Fruit fly (Drosophila melanogaster) whole organism, adult: Measurements from ENCODE around the gene CG42709.
A peak's percentile ranks its signal among the peaks of the same experiment; 100 is the strongest.

Experiments used
- CG12768 ChIP-seq: fragments of 200-800 bp; sonication (Bioruptor generic); optimal IDR thresholded peaks from 2 replicates; lab custom pipeline; 2017; ENCODE audit warnings: missing biosample characterization, missing genetic modification characterization, mild to moderate bottlenecking, moderate library complexity, missing genetic modification reagents
- CG14711 ChIP-seq: fragments of 200-800 bp; sonication (Bioruptor generic); optimal IDR thresholded peaks from 2 replicates; lab custom pipeline; 2018; ENCODE audit warnings: missing biosample characterization, mild to moderate bottlenecking, missing genetic modification characterization, moderate library complexity
- CG1620 ChIP-seq: fragments of 200-800 bp; sonication (Bioruptor generic); optimal IDR thresholded peaks from 2 replicates; lab custom pipeline; 2016; ENCODE audit warnings: missing biosample characterization, missing genetic modification characterization
- CG5204 ChIP-seq: fragments of 200-800 bp; sonication (Bioruptor generic); optimal IDR thresholded peaks from 2 replicates; lab custom pipeline; 2016; ENCODE audit warnings: missing biosample characterization, missing genetic modification characterization
- CG7045 ChIP-seq: fragments of 200-800 bp; sonication (Bioruptor generic); optimal IDR thresholded peaks from 2 replicates; lab custom pipeline; 2017; ENCODE audit warnings: missing biosample characterization, mild to moderate bottlenecking, missing genetic modification characterization
- CG7101 ChIP-seq: fragments of 200-800 bp; sonication (Bioruptor generic); optimal IDR thresholded peaks from 2 replicates; lab custom pipeline; 2018; ENCODE audit warnings: missing biosample characterization, mild to moderate bottlenecking, missing genetic modification characterization, moderate library complexity
- Clk ChIP-seq: fragments of 200-800 bp; sonication (Bioruptor generic); optimal IDR thresholded peaks from 2 replicates; lab custom pipeline; 2017; ENCODE audit warnings: missing biosample characterization, missing genetic modification characterization
- Crg-1 ChIP-seq: fragments of 200-800 bp; sonication (Bioruptor generic); optimal IDR thresholded peaks from 2 replicates; lab custom pipeline; 2016; ENCODE audit warnings: missing biosample characterization, missing genetic modification characterization
- Mnt ChIP-seq: fragments of 200-800 bp; sonication (Bioruptor generic); optimal IDR thresholded peaks from 2 replicates; lab custom pipeline; 2016; ENCODE audit warnings: missing biosample characterization, mild to moderate bottlenecking, missing genetic modification characterization
- bab1 ChIP-seq: fragments of 200-800 bp; sonication (Bioruptor generic); optimal IDR thresholded peaks from 3 replicates; lab custom pipeline; 2019; ENCODE audit warnings: missing biosample characterization, mild to moderate bottlenecking, missing genetic modification characterization, moderate library complexity
- cic ChIP-seq: fragments of 200-800 bp; sonication (Bioruptor generic); optimal IDR thresholded peaks from 2 replicates; lab custom pipeline; 2017; ENCODE audit warnings: missing biosample characterization, mild to moderate bottlenecking, missing genetic modification characterization, moderate library complexity
- kay ChIP-seq: fragments of 200-800 bp; sonication (Bioruptor generic); peaks from one replicate; lab custom pipeline; 2016; ENCODE audit warnings: missing biosample characterization, missing genetic modification characterization, borderline replicate concordance
- tj ChIP-seq: fragments of 200-800 bp; sonication (Bioruptor generic); optimal IDR thresholded peaks from 3 replicates; lab custom pipeline; 2017; ENCODE audit warnings: missing biosample characterization, mild to moderate bottlenecking, missing genetic modification characterization, moderate library complexity
- toe ChIP-seq: fragments of 200-800 bp; sonication (Bioruptor generic); optimal IDR thresholded peaks from 2 replicates; lab custom pipeline; 2016; ENCODE audit warnings: missing biosample characterization, missing genetic modification characterization

DNA sequence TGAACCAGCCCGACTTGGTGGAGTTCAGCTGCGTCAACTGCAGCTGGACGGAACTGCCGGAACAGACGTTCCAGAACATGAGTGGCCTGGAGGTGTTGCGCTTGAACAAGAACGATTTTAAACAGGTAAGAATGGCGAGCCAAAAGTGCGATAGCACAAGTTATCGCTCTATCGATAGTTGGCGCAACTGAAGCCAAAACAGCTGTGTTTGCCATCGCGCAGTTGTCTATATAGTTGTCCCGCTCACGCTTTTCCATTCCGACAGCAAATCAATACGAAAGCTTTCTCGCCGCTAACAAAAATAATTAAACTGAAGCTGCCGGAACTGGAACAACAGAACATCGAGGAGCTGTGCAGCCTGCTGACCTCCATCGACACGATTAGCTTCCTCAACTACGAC, 4.5 kb downstream of the CG42709 start:
- TF ChIP-seq CG7101 (tag; lab: Kevin White, UChicago) (no peak), bab1 (GFP tag; lab: Kevin White, UChicago) (peak; percentile 51), CG7045 (no peak), CG5204 (GFP tag; lab: Kevin White, UChicago) (no peak), CG12768 (GFP tag; lab: Kevin White, UChicago) (no peak), Clk (no peak), CG14711 (tag; lab: Kevin White, UChicago) (no peak), cic (GFP tag; lab: Kevin White, UChicago) (peak; percentile 44), tj (GFP tag; lab: Kevin White, UChicago) (no peak), Crg-1 (no peak), kay (no peak), CG1620 (GFP tag; lab: Kevin White, UChicago) (no peak), Mnt (no peak), toe (GFP tag; lab: Kevin White, UChicago) (no peak)
